Worm (Caenorhabditis elegans) whole organism, L4 larva: ENCODE measurements around the gene K02F3.12.

Experiments used
- R02D3.7 ChIP-seq: fragments of 150-350 bp; sonication (generic microtip); optimal IDR thresholded peaks from 3 replicates; lab custom pipeline; 2014; ENCODE audit warnings: missing biosample characterization, missing genetic modification characterization
- ceh-32 ChIP-seq: sonication (generic microtip); optimal IDR thresholded peaks from 2 replicates; lab custom pipeline; 2016; ENCODE audit warnings: mild to moderate bottlenecking, missing genetic modification characterization, missing compliant biosample characterization; ENCODE audit not compliant: poor library complexity
- jun-1 ChIP-seq: fragments of 150-350 bp; optimal IDR thresholded peaks from 2 replicates; lab custom pipeline; 2014; ENCODE audit warnings: missing biosample characterization, missing genetic modification reagents, missing genetic modification characterization
- lin-38 ChIP-seq: fragments of 200-800 bp; sonication (Bioruptor generic); IDR thresholded peaks from 2 replicates; pipeline ENCODE4 v1.3.6; 2022; ENCODE audit warnings: missing genetic modification reagents, missing genetic modification characterization, missing compliant biosample characterization
- snpc-1.2 ChIP-seq: fragments of 200-800 bp; sonication (Bioruptor generic); IDR thresholded peaks from 2 replicates; pipeline ENCODE4 v1.3.6; 2022; ENCODE audit warnings: missing genetic modification reagents, missing genetic modification characterization, missing compliant biosample characterization

DNA sequence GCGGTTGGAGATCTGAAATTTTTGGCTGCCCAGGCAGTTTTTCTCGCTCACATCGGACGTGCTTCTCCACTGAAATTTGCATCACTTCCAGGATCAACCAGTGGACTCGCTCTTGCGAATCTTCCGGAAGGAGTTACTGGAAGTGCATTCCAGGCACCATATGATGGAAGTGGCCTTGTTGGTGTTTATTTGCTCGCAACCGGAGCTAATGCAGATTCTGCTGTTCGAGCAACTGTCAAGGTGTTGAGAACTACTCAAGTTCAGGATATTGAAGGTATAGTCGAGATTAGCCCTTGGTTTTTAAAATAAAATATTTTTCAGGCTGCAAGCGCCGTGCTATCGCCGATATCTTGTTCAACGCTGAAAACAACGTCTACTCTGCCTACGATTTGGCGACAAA lies 24.5 kb downstream of the K02F3.12 start:
- TF ChIP-seq lin-38 (GFP tag; lab: Robert Waterston, UW) (no peak), ceh-32 (no peak), snpc-1.2 (GFP tag; lab: Robert Waterston, UW) (no peak), jun-1 (tag; lab: Kevin White, UChicago) (no peak), R02D3.7 (tag; lab: Kevin White, UChicago) (no peak)
